Worm (Caenorhabditis elegans) whole organism, mixed stage, embryonic: ENCODE results near the gene K01F9.2.
A peak's percentile ranks its signal among the peaks of the same experiment; 100 is the strongest.

Experiments
- M03D4.4 ChIP-seq: sonication (generic microtip); optimal IDR thresholded peaks from 2 replicates; lab custom pipeline; 2017; ENCODE audit warnings: mild to moderate bottlenecking, missing genetic modification characterization, missing compliant biosample characterization
- bed-3 ChIP-seq: fragments of 200-800 bp; sonication (Bioruptor generic); optimal IDR thresholded peaks from 3 replicates; lab custom pipeline; 2018; ENCODE audit warnings: mild to moderate bottlenecking, missing genetic modification characterization, moderate library complexity, missing compliant biosample characterization
- blmp-1 ChIP-seq: fragments of 150-350 bp; optimal IDR thresholded peaks from 2 replicates; lab custom pipeline; 2014; ENCODE audit warnings: missing biosample characterization, missing genetic modification characterization
- ceh-39 ChIP-seq: fragments of 150-350 bp; optimal IDR thresholded peaks from 2 replicates; lab custom pipeline; 2014; ENCODE audit warnings: missing biosample characterization, missing genetic modification characterization
- ceh-43 ChIP-seq: fragments of 200-800 bp; sonication (Bioruptor generic); optimal IDR thresholded peaks from 2 replicates; lab custom pipeline; 2018; ENCODE audit warnings: mild to moderate bottlenecking, missing genetic modification characterization, moderate library complexity, missing compliant biosample characterization
- ceh-83 ChIP-seq: fragments of 200-800 bp; sonication (Bioruptor generic); optimal IDR thresholded peaks from 2 replicates; lab custom pipeline; 2018; ENCODE audit warnings: mild to moderate bottlenecking, missing genetic modification characterization, missing compliant biosample characterization
- ces-1 ChIP-seq: fragments of 150-350 bp; optimal IDR thresholded peaks from 2 replicates; lab custom pipeline; 2014; ENCODE audit warnings: missing biosample characterization, missing genetic modification reagents, missing genetic modification characterization
- cnd-1 ChIP-seq: fragments of 200-800 bp; sonication (Bioruptor generic); optimal IDR thresholded peaks from 2 replicates; lab custom pipeline; 2018; ENCODE audit warnings: mild to moderate bottlenecking, missing genetic modification characterization, missing compliant biosample characterization
- drap-1 ChIP-seq: fragments of 200-800 bp; sonication (Bioruptor generic); optimal IDR thresholded peaks from 3 replicates; lab custom pipeline; 2018; ENCODE audit warnings: mild to moderate bottlenecking, missing genetic modification characterization, missing compliant biosample characterization
- elt-1 ChIP-seq: sonication (generic microtip); optimal IDR thresholded peaks from 2 replicates; lab custom pipeline; 2017; ENCODE audit warnings: missing genetic modification characterization, mild to moderate bottlenecking, missing compliant biosample characterization, antibody characterized with exemption, moderate library complexity, borderline replicate concordance; ENCODE audit not compliant: insufficient read depth
- elt-3 ChIP-seq: fragments of 150-350 bp; optimal IDR thresholded peaks from 2 replicates; lab custom pipeline; 2014; ENCODE audit warnings: missing biosample characterization, missing genetic modification characterization
- flh-1 ChIP-seq: fragments of 200-800 bp; sonication (Bioruptor generic); optimal IDR thresholded peaks from 2 replicates; lab custom pipeline; 2018; ENCODE audit warnings: mild to moderate bottlenecking, missing genetic modification characterization, moderate library complexity, missing compliant biosample characterization
- ham-2 ChIP-seq: fragments of 200-800 bp; sonication (Bioruptor generic); optimal IDR thresholded peaks from 2 replicates; lab custom pipeline; 2018; ENCODE audit warnings: mild to moderate bottlenecking, missing genetic modification characterization, missing compliant biosample characterization
- hlh-1 ChIP-seq: fragments of 150-350 bp; optimal IDR thresholded peaks from 2 replicates; lab custom pipeline; 2014; ENCODE audit warnings: missing biosample characterization, missing genetic modification reagents, missing genetic modification characterization
- lin-13 ChIP-seq: fragments of 150-350 bp; optimal IDR thresholded peaks from 2 replicates; lab custom pipeline; 2014; ENCODE audit warnings: missing biosample characterization, missing genetic modification characterization
- lin-32 ChIP-seq: fragments of 200-800 bp; sonication (Bioruptor generic); optimal IDR thresholded peaks from 2 replicates; lab custom pipeline; 2018; ENCODE audit warnings: mild to moderate bottlenecking, missing genetic modification characterization, missing compliant biosample characterization
- lsy-2 ChIP-seq: fragments of 150-350 bp; optimal IDR thresholded peaks from 2 replicates; lab custom pipeline; 2014; ENCODE audit warnings: missing biosample characterization, missing genetic modification characterization
- mab-5 ChIP-seq: fragments of 150-350 bp; optimal IDR thresholded peaks from 2 replicates; lab custom pipeline; 2014; ENCODE audit warnings: missing biosample characterization, missing genetic modification characterization
- mep-1 ChIP-seq: fragments of 150-350 bp; optimal IDR thresholded peaks from 2 replicates; lab custom pipeline; 2017; ENCODE audit warnings: missing biosample characterization, missing genetic modification reagents, missing genetic modification characterization, inconsistent platforms
- mls-2 ChIP-seq: sonication (generic microtip); optimal IDR thresholded peaks from 2 replicates; lab custom pipeline; 2016; ENCODE audit warnings: mild to moderate bottlenecking, missing genetic modification characterization, moderate library complexity, missing compliant biosample characterization
- nhr-12 ChIP-seq: fragments of 150-350 bp; optimal IDR thresholded peaks from 2 replicates; lab custom pipeline; 2014; ENCODE audit warnings: missing biosample characterization, missing genetic modification characterization
- nhr-2 ChIP-seq: fragments of 150-350 bp; optimal IDR thresholded peaks from 2 replicates; lab custom pipeline; 2014; ENCODE audit warnings: missing biosample characterization, missing genetic modification characterization
- nhr-237 ChIP-seq: fragments of 150-350 bp; optimal IDR thresholded peaks from 2 replicates; lab custom pipeline; 2014; ENCODE audit warnings: missing biosample characterization, missing genetic modification characterization
- nhr-28 ChIP-seq: fragments of 150-350 bp; optimal IDR thresholded peaks from 2 replicates; lab custom pipeline; 2014; ENCODE audit warnings: missing biosample characterization, missing genetic modification characterization
- nhr-76 ChIP-seq: sonication (generic microtip); optimal IDR thresholded peaks from 2 replicates; lab custom pipeline; 2017; ENCODE audit warnings: missing biosample characterization, missing genetic modification characterization
- pha-4 ChIP-seq: fragments of 150-350 bp; optimal IDR thresholded peaks from 2 replicates; lab custom pipeline; 2018; ENCODE audit warnings: missing biosample characterization, missing genetic modification reagents, missing genetic modification characterization
- sem-2 ChIP-seq: fragments of 200-800 bp; sonication (Bioruptor generic); optimal IDR thresholded peaks from 2 replicates; lab custom pipeline; 2018; ENCODE audit warnings: mild to moderate bottlenecking, missing genetic modification characterization, missing compliant biosample characterization
- snpc-4 ChIP-seq: fragments of 150-350 bp; optimal IDR thresholded peaks from 2 replicates; lab custom pipeline; 2014; ENCODE audit warnings: missing biosample characterization, missing genetic modification characterization
- sptf-1 ChIP-seq: sonication (generic microtip); optimal IDR thresholded peaks from 2 replicates; lab custom pipeline; 2017; ENCODE audit warnings: mild to moderate bottlenecking, missing genetic modification characterization, moderate library complexity, missing compliant biosample characterization
- tbx-8 ChIP-seq: fragments of 200-800 bp; sonication (Bioruptor generic); optimal IDR thresholded peaks from 2 replicates; lab custom pipeline; 2018; ENCODE audit warnings: mild to moderate bottlenecking, missing genetic modification characterization, moderate library complexity, missing compliant biosample characterization
- unc-120 ChIP-seq: sonication (generic microtip); optimal IDR thresholded peaks from 2 replicates; lab custom pipeline; 2017; ENCODE audit warnings: missing genetic modification characterization, missing compliant biosample characterization; ENCODE audit not compliant: poor library complexity, severe bottlenecking
- unc-39 ChIP-seq: fragments of 150-350 bp; optimal IDR thresholded peaks from 2 replicates; lab custom pipeline; 2014; ENCODE audit warnings: missing biosample characterization, missing genetic modification characterization
- unc-62 ChIP-seq: fragments of 150-350 bp; optimal IDR thresholded peaks from 2 replicates; lab custom pipeline; 2014; ENCODE audit warnings: missing biosample characterization, missing genetic modification reagents, missing genetic modification characterization
- zip-8 ChIP-seq: fragments of 150-350 bp; optimal IDR thresholded peaks from 2 replicates; lab custom pipeline; 2014; ENCODE audit warnings: missing biosample characterization, missing genetic modification characterization
- ztf-11 ChIP-seq: fragments of 150-350 bp; optimal IDR thresholded peaks from 2 replicates; lab custom pipeline; 2014; ENCODE audit warnings: missing biosample characterization, missing genetic modification characterization

K01F9.2 gene

ce11 chrIII:8873990-8874668 lies 2.8 kb downstream of the K01F9.2 start:
- peak; percentile 67 for TF ChIP-seq nhr-12 (tag; lab: Kevin White, UChicago)
- TF ChIP-seq ceh-39 (tag; lab: Kevin White, UChicago) = peak; percentile 42
- TF ChIP-seq unc-120 (tag; lab: Kevin White, UChicago) = peak; percentile 100
- peak; percentile 60 for TF ChIP-seq M03D4.4 (tag; lab: Kevin White, UChicago)
- TF ChIP-seq nhr-2 (tag; lab: Kevin White, UChicago) = peak; percentile 21
- TF ChIP-seq lsy-2 (tag; lab: Kevin White, UChicago) = peak; percentile 33
- peak; percentile 74 for TF ChIP-seq drap-1 (GFP tag; lab: Kevin White, UChicago)
- peak; percentile 69 for TF ChIP-seq hlh-1 (tag; lab: Kevin White, UChicago)
- peak; percentile 57 for TF ChIP-seq ztf-11 (tag; lab: Kevin White, UChicago)
- TF ChIP-seq ceh-43 (GFP tag; lab: Kevin White, UChicago) = peak; percentile 23
- no peak for TF ChIP-seq blmp-1 (tag; lab: Kevin White, UChicago)
- TF ChIP-seq mab-5 (tag; lab: Kevin White, UChicago) = no peak
- no peak for TF ChIP-seq nhr-28 (tag; lab: Kevin White, UChicago)
- peak; percentile 20 for TF ChIP-seq pha-4 (tag; lab: Kevin White, UChicago)
- TF ChIP-seq ceh-83 (GFP tag; lab: Kevin White, UChicago) = no peak
- TF ChIP-seq ces-1 (GFP tag; lab: Kevin White, UChicago) = peak; percentile 23
- TF ChIP-seq sem-2 = no peak
- TF ChIP-seq lin-32 = peak; percentile 85
- peak; percentile 71 for TF ChIP-seq tbx-8 (GFP tag; lab: Kevin White, UChicago)
- peak; percentile 91 for TF ChIP-seq unc-62 (GFP tag; lab: Kevin White, UChicago)
- TF ChIP-seq flh-1 = peak; percentile 34
- peak; percentile 85 for TF ChIP-seq mls-2 (tag; lab: Kevin White, UChicago)
- peak; percentile 78 for TF ChIP-seq cnd-1 (tag; lab: Kevin White, UChicago)
- TF ChIP-seq nhr-237 = peak; percentile 19
- TF ChIP-seq unc-39 (tag; lab: Kevin White, UChicago) = peak; percentile 22
- peak; percentile 60 for TF ChIP-seq sptf-1
- TF ChIP-seq bed-3 (GFP tag; lab: Kevin White, UChicago) = no peak
- TF ChIP-seq lin-13 = peak; percentile 2
- peak; percentile 87 for TF ChIP-seq mep-1

- TF ChIP-seq nhr-237 = no peak
- no peak for TF ChIP-seq nhr-2 (tag; lab: Kevin White, UChicago)
- no peak for TF ChIP-seq elt-3 (tag; lab: Kevin White, UChicago)
- TF ChIP-seq unc-62 (GFP tag; lab: Kevin White, UChicago) = peak; percentile 14
- TF ChIP-seq M03D4.4 (tag; lab: Kevin White, UChicago) = no peak
- TF ChIP-seq bed-3 (GFP tag; lab: Kevin White, UChicago) = no peak
- TF ChIP-seq blmp-1 (tag; lab: Kevin White, UChicago) = no peak
- no peak for TF ChIP-seq flh-1
- no peak for TF ChIP-seq ceh-39 (tag; lab: Kevin White, UChicago)
- no peak for TF ChIP-seq ceh-83 (GFP tag; lab: Kevin White, UChicago)
- TF ChIP-seq snpc-4 (tag; lab: Kevin White, UChicago) = no peak
- TF ChIP-seq sptf-1 = no peak
- no peak for TF ChIP-seq tbx-8 (GFP tag; lab: Kevin White, UChicago)
- TF ChIP-seq drap-1 (GFP tag; lab: Kevin White, UChicago) = no peak
- no peak for TF ChIP-seq mep-1
- TF ChIP-seq ces-1 (GFP tag; lab: Kevin White, UChicago) = peak; percentile 87
- TF ChIP-seq ham-2 (GFP tag; lab: Kevin White, UChicago) = peak; percentile 55
- peak; percentile 26 for TF ChIP-seq lin-13
- TF ChIP-seq elt-1 (tag; lab: Kevin White, UChicago) = no peak
- TF ChIP-seq ztf-11 (tag; lab: Kevin White, UChicago) = no peak
- TF ChIP-seq sem-2 = no peak
- TF ChIP-seq nhr-28 (tag; lab: Kevin White, UChicago) = no peak
- no peak for TF ChIP-seq pha-4 (tag; lab: Kevin White, UChicago)
- TF ChIP-seq mls-2 (tag; lab: Kevin White, UChicago) = peak; percentile 68
- TF ChIP-seq hlh-1 (tag; lab: Kevin White, UChicago) = no peak
- TF ChIP-seq zip-8 = no peak
- no peak for TF ChIP-seq nhr-12 (tag; lab: Kevin White, UChicago)
- TF ChIP-seq lsy-2 (tag; lab: Kevin White, UChicago) = no peak
- TF ChIP-seq nhr-76 (tag; lab: Kevin White, UChicago) = no peak
- TF ChIP-seq unc-120 (tag; lab: Kevin White, UChicago) = no peak
- TF ChIP-seq cnd-1 (tag; lab: Kevin White, UChicago) = peak; percentile 85
- no peak for TF ChIP-seq lin-32
- TF ChIP-seq ceh-43 (GFP tag; lab: Kevin White, UChicago) = no peak
- TF ChIP-seq mab-5 (tag; lab: Kevin White, UChicago) = no peak
Measured at ce11 chrIII:8873045-8873457, 3.9 kb downstream of the K01F9.2 start.
